Fruit fly (Drosophila melanogaster) whole organism, larva: ENCODE data around the gene p130CAS.
A peak's percentile ranks its signal among the peaks of the same experiment; 100 is the strongest.

ENCODE experiments used
- noc ChIP-seq: fragments of 200-800 bp; sonication (Bioruptor generic); optimal IDR thresholded peaks from 3 replicates; lab custom pipeline; 2019; ENCODE audit warnings: missing biosample characterization, mild to moderate bottlenecking, missing genetic modification characterization, moderate library complexity

Gene p130CAS

dm6 chr3L:205723-206284 lies 53.1 kb downstream of the p130CAS start, which contains the start of the genes Gk1 and CG13876:
Gene Gk1 (minus strand): TSS chr3L:205844.
Gene CG13876 (plus strand): TSS chr3L:206134.
- peak; percentile 98 for TF ChIP-seq noc (tag; lab: Kevin White, UChicago)

- TF ChIP-seq noc (tag; lab: Kevin White, UChicago) = no peak
These were observed 58.5 kb downstream of the p130CAS start, which contains the start of gene Prp4k for dm6 chr3L:211200-211599. Gene Prp4k (minus strand): TSS chr3L:211457.

dm6 chr3L:212520-212919 lies 59.8 kb downstream of the p130CAS start, which contains the start of the genes thoc7 and Dis3l2:
Gene thoc7 (minus strand): TSS chr3L:212687.
Gene Dis3l2 (plus strand): TSS chr3L:212709.
- TF ChIP-seq noc (tag; lab: Kevin White, UChicago) = no peak

- TF ChIP-seq noc (tag; lab: Kevin White, UChicago) = no peak
These were observed 63.6 kb downstream of the p130CAS start, which contains the start of gene Kaz1-ORFB for dm6 chr3L:216325-216724. Gene Kaz1-ORFB (plus strand): TSS chr3L:216625.

- no peak for TF ChIP-seq noc (tag; lab: Kevin White, UChicago)
These were observed 64.9 kb downstream of the p130CAS start, which contains the start of gene CG13877 for dm6 chr3L:217480-218118. Gene CG13877 (plus strand): TSS chr3L:218068.

- peak; percentile 64 for TF ChIP-seq noc (tag; lab: Kevin White, UChicago)
These were observed 70.6 kb downstream of the p130CAS start, which contains the start of the genes pyx and CG33229 for dm6 chr3L:223019-223902. Gene pyx (minus strand): TSS chr3L:223069. Gene CG33229 (plus strand): TSS chr3L:223852.
